Fruit fly (Drosophila melanogaster): ENCODE results near the gene CG14204.

Gene CG14204

dm6 chrX:19613473-19613872 is 30.1 kb downstream of the CG14204 start (continued):
- TF ChIP-seq wor (GFP tag; IDR thresholded peaks at IDR 0.05) (no peak), CG6765 (GFP tag; optimal IDR thresholded peaks at IDR 0.05) (peak; percentile 83), dysf (GFP tag; IDR thresholded peaks at IDR 0.05) (no peak), btn (GFP tag; optimal IDR thresholded peaks at IDR 0.05) (peak; percentile 21), unpg (GFP tag; optimal IDR thresholded peaks at IDR 0.05) (peak; percentile 60)

- TF ChIP-seq Fer1 (GFP tag; optimal IDR thresholded peaks at IDR 0.05), result peak; percentile 2
- TF ChIP-seq TFAM (GFP tag; optimal IDR thresholded peaks at IDR 0.05), result no peak
- no peak for TF ChIP-seq CG18262 (tag; optimal IDR thresholded peaks at IDR 0.05)
- no peak for TF ChIP-seq D19A (tag; optimal IDR thresholded peaks at IDR 0.05)
- 0 out of 4 replicates have a peak, but pooled peaks have one; percentile 55 for TF ChIP-seq chinmo (GFP tag; IDR thresholded peaks at IDR 0.05; ENCODE audit: partially characterized antibody)
- TF ChIP-seq CG31224 (GFP tag; IDR thresholded peaks at IDR 0.05), result no peak
- TF ChIP-seq CG5180 (GFP tag; optimal IDR thresholded peaks at IDR 0.05), result no peak
- peak; percentile 78 for TF ChIP-seq zen2 (GFP tag; IDR thresholded peaks at IDR 0.05; ENCODE audit: partially characterized antibody)
- TF ChIP-seq CG34224 (GFP tag; IDR thresholded peaks at IDR 0.05; ENCODE audit: partially characterized antibody), result peak; percentile 73
- TF ChIP-seq CG7928 (GFP tag; optimal IDR thresholded peaks at IDR 0.05), result no peak
- TF ChIP-seq Fer3 (tag; optimal IDR thresholded peaks at IDR 0.05), result no peak
- TF ChIP-seq ac (GFP tag; optimal IDR thresholded peaks at IDR 0.05), result no peak
- no peak for TF ChIP-seq CG9727 (GFP tag; optimal IDR thresholded peaks at IDR 0.05)
- no peak for TF ChIP-seq nom (GFP tag; optimal IDR thresholded peaks at IDR 0.05)
- TF ChIP-seq CG14965 (GFP tag; optimal IDR thresholded peaks at IDR 0.05; ENCODE audit: borderline replicate concordance), result no peak
- TF ChIP-seq CHES-1-like (GFP tag; optimal IDR thresholded peaks at IDR 0.05), result no peak
- TF ChIP-seq chn (GFP tag; optimal IDR thresholded peaks at IDR 0.05), result no peak
- no peak for TF ChIP-seq fd64A (GFP tag; optimal IDR thresholded peaks at IDR 0.05)
- TF ChIP-seq lov (optimal IDR thresholded peaks at IDR 0.05), result no peak
- TF ChIP-seq lov (GFP tag; IDR thresholded peaks at IDR 0.05), result no peak
- no peak for TF ChIP-seq CG11696 (GFP tag; IDR thresholded peaks at IDR 0.05)
- TF ChIP-seq dmrt11E (tag; optimal IDR thresholded peaks at IDR 0.05), result no peak
- no peak for TF ChIP-seq tgo (GFP tag; IDR thresholded peaks at IDR 0.05)
- TF ChIP-seq p53 (GFP tag; optimal IDR thresholded peaks at IDR 0.05), result no peak
- no peak for TF ChIP-seq NFAT (GFP tag; IDR thresholded peaks at IDR 0.05)
- no peak for TF ChIP-seq Ssrp (tag; optimal IDR thresholded peaks at IDR 0.05)
- TF ChIP-seq CG12219 (GFP tag; optimal IDR thresholded peaks at IDR 0.05), result no peak
- TF ChIP-seq corto (GFP tag; optimal IDR thresholded peaks at IDR 0.05), result no peak
- no peak for TF ChIP-seq CG2120 (GFP tag; optimal IDR thresholded peaks at IDR 0.05)
- TF ChIP-seq mirr (GFP tag; optimal IDR thresholded peaks at IDR 0.05), result peak; percentile 8
- TF ChIP-seq CG4424 (GFP tag; optimal IDR thresholded peaks at IDR 0.05), result no peak
- no peak for TF ChIP-seq ash1 (GFP tag; optimal IDR thresholded peaks at IDR 0.05)
- TF ChIP-seq CG8388 (GFP tag; optimal IDR thresholded peaks at IDR 0.05), result no peak
- no peak for TF ChIP-seq crol (GFP tag; IDR thresholded peaks at IDR 0.05)
- TF ChIP-seq CG31365 (tag; optimal IDR thresholded peaks at IDR 0.05), result no peak
- no peak for TF ChIP-seq Lim3 (GFP tag; IDR thresholded peaks at IDR 0.05)
- TF ChIP-seq Blimp-1 (GFP tag; optimal IDR thresholded peaks at IDR 0.05), result no peak
- TF ChIP-seq C15 (GFP tag; IDR thresholded peaks at IDR 0.05), result no peak
- TF ChIP-seq Sry-β (GFP tag; optimal IDR thresholded peaks at IDR 0.05), result no peak
- TF ChIP-seq org-1 (GFP tag; optimal IDR thresholded peaks at IDR 0.05), result no peak
- no peak for TF ChIP-seq CG3726 (GFP tag; IDR thresholded peaks at IDR 0.05)
- no peak for TF ChIP-seq Fer2 (tag; optimal IDR thresholded peaks at IDR 0.05)
- TF ChIP-seq pzg (GFP tag; optimal IDR thresholded peaks at IDR 0.05), result peak; percentile 57
These were observed 32.7 kb downstream of the CG14204 start, which contains the start of gene CG14210 for dm6 chrX:19615990-19616663. CG14210 (plus strand) TSS chrX:19616196.
